Worm (Caenorhabditis elegans) whole organism, L1 larva: ENCODE results near the gene nspg-12.

ENCODE experiments used
- C04F5.9 ChIP-seq: sonication (generic microtip); optimal IDR thresholded peaks from 2 replicates; lab custom pipeline; 2016; ENCODE audit warnings: missing genetic modification characterization, missing compliant biosample characterization
- Y116A8C.19 ChIP-seq: sonication (generic microtip); optimal IDR thresholded peaks from 2 replicates; lab custom pipeline; 2016; ENCODE audit warnings: missing compliant biosample characterization, missing genetic modification characterization, borderline replicate concordance
- aha-1 ChIP-seq: fragments of 150-350 bp; optimal IDR thresholded peaks from 2 replicates; lab custom pipeline; 2014; ENCODE audit warnings: missing biosample characterization, missing genetic modification characterization
- aly-2 ChIP-seq: fragments of 150-350 bp; optimal IDR thresholded peaks from 2 replicates; lab custom pipeline; 2014; ENCODE audit warnings: missing biosample characterization, missing genetic modification characterization
- blmp-1 ChIP-seq: fragments of 150-350 bp; optimal IDR thresholded peaks from 2 replicates; lab custom pipeline; 2014; ENCODE audit warnings: missing biosample characterization, missing genetic modification characterization
- ceh-63 ChIP-seq: fragments of 200-800 bp; sonication (Bioruptor generic); optimal IDR thresholded peaks from 2 replicates; lab custom pipeline; 2018; ENCODE audit warnings: mild to moderate bottlenecking, missing genetic modification characterization, missing compliant biosample characterization
- ceh-8 ChIP-seq: fragments of 200-800 bp; sonication (Bioruptor generic); optimal IDR thresholded peaks from 2 replicates; lab custom pipeline; 2018; ENCODE audit warnings: mild to moderate bottlenecking, missing genetic modification characterization, moderate library complexity, missing compliant biosample characterization
- ceh-82 ChIP-seq, 3 experiments: fragments of 150-350 bp in 1 of 3; sonication (generic microtip) in 2 of 3; optimal IDR thresholded peaks; 2 replicates each; lab custom pipeline; 2014 to 2017; ENCODE audit warnings: missing biosample characterization in 3 of 3, missing genetic modification characterization in 3 of 3
- ceh-88 ChIP-seq: fragments of 200-800 bp; sonication (Bioruptor generic); IDR thresholded peaks from 2 replicates; pipeline ENCODE4 v1.3.6; 2022; ENCODE audit warnings: missing genetic modification characterization, missing compliant biosample characterization
- ceh-90 ChIP-seq: sonication (generic microtip); optimal IDR thresholded peaks from 2 replicates; lab custom pipeline; 2016; ENCODE audit warnings: missing genetic modification characterization, missing compliant biosample characterization
- dpl-1 ChIP-seq, 3 experiments: fragments of 150-350 bp in 2 of 3; sonication (generic microtip) in 1 of 3; optimal IDR thresholded peaks; 2 replicates each; lab custom pipeline; 2014 to 2017; ENCODE audit warnings: missing biosample characterization in 3 of 3, missing genetic modification characterization in 3 of 3, missing genetic modification reagents in 3 of 3
- dsc-1 ChIP-seq: sonication (generic microtip); optimal IDR thresholded peaks from 2 replicates; lab custom pipeline; 2016; ENCODE audit warnings: mild to moderate bottlenecking, missing genetic modification characterization, missing compliant biosample characterization
- efl-1 ChIP-seq, 4 experiments: fragments of 150-350 bp; optimal IDR thresholded peaks in 3 of 4; peaks in 1 of 4; 1 replicate in 1 of 4; 2 replicates in 3 of 4; lab custom pipeline; 2014; ENCODE audit warnings: missing biosample characterization in 2 of 4, missing genetic modification characterization in 2 of 4, missing genetic modification reagents in 2 of 4
- elt-2 ChIP-seq: sonication (generic microtip); optimal IDR thresholded peaks from 2 replicates; lab custom pipeline; 2016; ENCODE audit warnings: missing genetic modification characterization, mild to moderate bottlenecking, inconsistent platforms, missing compliant biosample characterization, missing genetic modification reagents
- fkh-4 ChIP-seq: sonication (generic microtip); optimal IDR thresholded peaks from 2 replicates; lab custom pipeline; 2016; ENCODE audit warnings: missing compliant biosample characterization, missing genetic modification characterization, borderline replicate concordance
- grh-1 ChIP-seq: fragments of 200-800 bp; sonication (Bioruptor generic); IDR thresholded peaks from 2 replicates; pipeline ENCODE4 v1.3.6; 2022; ENCODE audit warnings: missing genetic modification reagents, missing genetic modification characterization, missing compliant biosample characterization
- hlh-4 ChIP-seq: sonication (generic microtip); optimal IDR thresholded peaks from 2 replicates; lab custom pipeline; 2016; ENCODE audit warnings: mild to moderate bottlenecking, missing genetic modification characterization, missing compliant biosample characterization
- isw-1 ChIP-seq: fragments of 200-800 bp; sonication (Bioruptor generic); IDR thresholded peaks from 2 replicates; pipeline ENCODE4 v1.3.6; 2022; ENCODE audit warnings: missing genetic modification characterization, missing compliant biosample characterization
- jun-1 ChIP-seq: fragments of 150-350 bp; optimal IDR thresholded peaks from 2 replicates; lab custom pipeline; 2014; ENCODE audit warnings: missing biosample characterization, missing genetic modification reagents, missing genetic modification characterization
- lin-15B ChIP-seq: fragments of 150-350 bp; sonication (generic microtip); optimal IDR thresholded peaks from 3 replicates; lab custom pipeline; 2014; ENCODE audit warnings: missing biosample characterization, missing genetic modification characterization
- lin-35 ChIP-seq, 2 experiments: fragments of 150-350 bp; optimal IDR thresholded peaks; 2 replicates each; lab custom pipeline; 2014; ENCODE audit warnings: missing biosample characterization in 2 of 2, missing genetic modification characterization in 2 of 2, missing genetic modification reagents in 2 of 2
- lin-39 ChIP-seq: fragments of 150-350 bp; optimal IDR thresholded peaks from 2 replicates; lab custom pipeline; 2014; ENCODE audit warnings: missing biosample characterization, missing genetic modification reagents, missing genetic modification characterization
- lir-3 ChIP-seq: sonication (generic microtip); optimal IDR thresholded peaks from 2 replicates; lab custom pipeline; 2016; ENCODE audit warnings: mild to moderate bottlenecking, missing genetic modification characterization, moderate library complexity, missing compliant biosample characterization; ENCODE audit not compliant: poor library complexity
- lsy-2 ChIP-seq, 2 experiments: fragments of 150-350 bp; optimal IDR thresholded peaks; 2 replicates each; lab custom pipeline; 2014; ENCODE audit warnings: missing biosample characterization in 2 of 2, missing genetic modification characterization in 2 of 2
- mab-9 ChIP-seq: fragments of 200-800 bp; sonication (Bioruptor generic); IDR thresholded peaks from 2 replicates; pipeline ENCODE4 v1.3.6; 2022; ENCODE audit warnings: missing genetic modification reagents, missing genetic modification characterization, missing compliant biosample characterization
- mdl-1 ChIP-seq, 2 experiments: fragments of 150-350 bp; optimal IDR thresholded peaks; 2 replicates each; lab custom pipeline; 2014 to 2017; ENCODE audit warnings: missing biosample characterization in 2 of 2, missing genetic modification characterization in 2 of 2, inconsistent platforms in 1 of 2
- mep-1 ChIP-seq: fragments of 150-350 bp; optimal IDR thresholded peaks from 2 replicates; lab custom pipeline; 2014; ENCODE audit warnings: missing biosample characterization, missing genetic modification characterization
- nhr-11 ChIP-seq: fragments of 150-350 bp; optimal IDR thresholded peaks from 2 replicates; lab custom pipeline; 2014; ENCODE audit warnings: missing biosample characterization, missing genetic modification characterization
- nhr-19 ChIP-seq: fragments of 200-800 bp; sonication (Bioruptor generic); conservative IDR thresholded peaks from 2 replicates; pipeline ENCODE4 v1.3.6; 2022; ENCODE audit warnings: missing genetic modification characterization, missing compliant biosample characterization
- nhr-20 ChIP-seq: sonication (generic microtip); optimal IDR thresholded peaks from 2 replicates; lab custom pipeline; 2016; ENCODE audit warnings: mild to moderate bottlenecking, missing genetic modification characterization, missing compliant biosample characterization
- nhr-28 ChIP-seq: fragments of 150-350 bp; optimal IDR thresholded peaks from 2 replicates; lab custom pipeline; 2014; ENCODE audit warnings: missing biosample characterization, missing genetic modification characterization
- nhr-47 ChIP-seq: sonication (generic microtip); optimal IDR thresholded peaks from 2 replicates; lab custom pipeline; 2016; ENCODE audit warnings: mild to moderate bottlenecking, missing genetic modification characterization, moderate library complexity, missing compliant biosample characterization
- nhr-71 ChIP-seq: sonication (generic microtip); optimal IDR thresholded peaks from 2 replicates; lab custom pipeline; 2016; ENCODE audit warnings: mild to moderate bottlenecking, missing genetic modification characterization, moderate library complexity, missing compliant biosample characterization
- nhr-76 ChIP-seq: sonication (generic microtip); optimal IDR thresholded peaks from 2 replicates; lab custom pipeline; 2017; ENCODE audit warnings: missing biosample characterization, missing genetic modification characterization
- nhr-84 ChIP-seq: sonication (generic microtip); optimal IDR thresholded peaks from 2 replicates; lab custom pipeline; 2017; ENCODE audit warnings: missing biosample characterization, missing genetic modification characterization
- nhr-85 ChIP-seq: sonication (generic microtip); peaks from one replicate; lab custom pipeline; 2016; ENCODE audit warnings: missing genetic modification characterization, inconsistent platforms, missing compliant biosample characterization
- snpc-4 ChIP-seq: fragments of 150-350 bp; optimal IDR thresholded peaks from 2 replicates; lab custom pipeline; 2014; ENCODE audit warnings: missing biosample characterization, missing genetic modification characterization
- sox-4 ChIP-seq: sonication (generic microtip); optimal IDR thresholded peaks from 2 replicates; lab custom pipeline; 2016; ENCODE audit warnings: missing genetic modification characterization, missing compliant biosample characterization
- sptf-1 ChIP-seq: fragments of 150-350 bp; optimal IDR thresholded peaks from 2 replicates; lab custom pipeline; 2014; ENCODE audit warnings: missing biosample characterization, missing genetic modification characterization
- tbx-2 ChIP-seq: sonication (generic microtip); optimal IDR thresholded peaks from 2 replicates; lab custom pipeline; 2016; ENCODE audit warnings: missing genetic modification characterization, missing compliant biosample characterization
- unc-86 ChIP-seq: sonication (generic microtip); optimal IDR thresholded peaks from 2 replicates; lab custom pipeline; 2016; ENCODE audit warnings: missing genetic modification characterization, missing compliant biosample characterization
- unc-98 ChIP-seq: fragments of 200-800 bp; sonication (Bioruptor generic); IDR thresholded peaks from 2 replicates; pipeline ENCODE4 v1.3.6; 2022; ENCODE audit warnings: missing genetic modification characterization, missing compliant biosample characterization
- vab-15 ChIP-seq: sonication (generic microtip); optimal IDR thresholded peaks from 2 replicates; lab custom pipeline; 2017; ENCODE audit warnings: missing genotype, mild to moderate bottlenecking, missing genetic modification characterization, missing compliant biosample characterization
- xbp-1 ChIP-seq: sonication (generic microtip); optimal IDR thresholded peaks from 2 replicates; lab custom pipeline; 2016; ENCODE audit warnings: missing genetic modification characterization, missing compliant biosample characterization
- zag-1 ChIP-seq: fragments of 150-350 bp; optimal IDR thresholded peaks from 2 replicates; lab custom pipeline; 2014; ENCODE audit warnings: missing biosample characterization, missing genetic modification characterization
- zip-4 ChIP-seq: fragments of 200-800 bp; sonication (Bioruptor generic); optimal IDR thresholded peaks from 2 replicates; lab custom pipeline; 2018; ENCODE audit warnings: mild to moderate bottlenecking, missing genetic modification characterization, moderate library complexity, missing compliant biosample characterization
- ztf-4 ChIP-seq: fragments of 150-350 bp; optimal IDR thresholded peaks from 2 replicates; lab custom pipeline; 2014; ENCODE audit warnings: missing biosample characterization, missing genetic modification characterization

nspg-12 gene

DNA sequence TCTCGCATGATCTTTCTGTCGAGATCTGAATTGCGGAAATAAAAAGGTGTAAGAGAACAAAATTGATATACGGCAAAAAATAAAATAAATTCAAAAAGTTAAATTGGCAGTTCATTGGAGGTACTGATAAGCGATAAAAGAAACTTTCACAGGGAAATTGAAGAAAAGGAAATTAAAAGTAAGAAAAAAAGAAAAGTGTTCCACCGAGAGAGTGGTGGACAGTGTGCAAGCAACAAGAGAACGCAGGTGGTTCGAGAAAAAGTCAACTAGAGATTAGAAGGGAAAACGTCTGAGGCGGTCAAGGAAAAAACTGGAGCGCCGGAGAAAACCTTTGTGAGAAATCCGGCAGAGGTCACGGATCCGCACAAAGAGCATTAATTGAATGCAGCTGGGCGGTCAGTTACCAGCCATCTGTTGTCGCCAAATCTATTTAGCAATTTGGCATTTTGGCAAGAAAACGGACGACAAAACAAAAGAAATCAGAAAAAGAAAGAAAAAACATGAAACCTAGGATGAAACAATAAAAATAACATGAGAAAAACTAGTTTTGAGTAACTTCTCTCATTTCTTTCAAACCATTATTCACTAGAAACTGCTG, 13.6 kb upstream of the nspg-12 start, which contains the start of gene mtm-5:
Gene mtm-5, minus strand, starts transcription at position 27 of the 598 bp plus-strand sequence.
- TF ChIP-seq dpl-1 (GFP tag; optimal IDR thresholded peaks at IDR 0.05; lab: Kevin White, UChicago) (no peak), dsc-1 (peak; percentile 90), lin-15B (no peak), unc-98 (GFP tag; lab: Robert Waterston, UW) (no peak), Y116A8C.19 (tag; lab: Kevin White, UChicago) (no peak), nhr-85 (tag; lab: Kevin White, UChicago) (no peak), nhr-71 (tag; lab: Kevin White, UChicago) (no peak), xbp-1 (tag; lab: Kevin White, UChicago) (no peak), ceh-82 (tag; optimal IDR thresholded peaks at IDR 0.05; lab: Kevin White, UChicago) (peak in 1 of 3 experiments; percentile 7), nhr-28 (no peak), nhr-11 (tag; lab: Kevin White, UChicago) (no peak), efl-1 (optimal IDR thresholded peaks at IDR 0.05; lab: Kevin White, UChicago) (no peak), efl-1 (GFP tag; optimal IDR thresholded peaks at IDR 0.05 in 1 of 2; lab: Kevin White, UChicago) (peak in 1 of 2 experiments; percentile 86), mep-1 (tag; lab: Kevin White, UChicago) (peak; percentile 26), aly-2 (no peak), ceh-63 (GFP tag; lab: Kevin White, UChicago) (no peak), lsy-2 (tag; optimal IDR thresholded peaks at IDR 0.05; lab: Kevin White, UChicago) (no peak), nhr-19 (no peak), blmp-1 (tag; lab: Kevin White, UChicago) (peak; percentile 83), aha-1 (no peak), snpc-4 (no peak), lin-35 (GFP tag; optimal IDR thresholded peaks at IDR 0.05; lab: Kevin White, UChicago) (no peak), nhr-20 (no peak), fkh-4 (tag; lab: Kevin White, UChicago) (peak; percentile 49), ceh-90 (no peak)

DNA sequence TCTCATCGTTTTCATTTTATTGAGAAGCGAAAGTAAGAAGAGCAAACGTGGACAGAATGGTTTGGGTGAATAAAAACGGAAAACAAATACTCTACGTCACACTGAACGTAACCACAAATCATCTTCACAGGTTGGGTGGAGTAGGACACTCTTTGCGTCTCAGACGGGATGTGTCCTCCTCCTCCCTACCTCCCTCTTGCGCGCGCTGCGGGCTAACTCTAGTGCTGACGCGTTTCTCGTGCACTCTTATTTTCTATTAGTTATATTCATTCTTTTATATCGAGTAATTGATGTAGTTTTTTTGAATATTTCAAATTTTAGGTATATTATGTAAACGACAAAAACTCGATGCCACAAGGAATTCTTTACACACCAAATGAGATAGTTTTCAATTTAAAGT, 13.1 kb upstream of the nspg-12 start, which contains the start of gene Y34B4A.7:
Gene Y34B4A.7, plus strand, starts transcription at position 297 of the 400 bp plus-strand sequence.
- TF ChIP-seq lir-3 (tag; lab: Kevin White, UChicago) = no peak
- TF ChIP-seq nhr-19 = peak; percentile 75
- TF ChIP-seq C04F5.9 = no peak
- no peak for TF ChIP-seq nhr-76
- TF ChIP-seq lin-39 (tag; lab: Kevin White, UChicago) = peak; percentile 13
- TF ChIP-seq mdl-1 (tag; optimal IDR thresholded peaks at IDR 0.05; lab: Kevin White, UChicago) = no peak
- no peak for TF ChIP-seq elt-2
- TF ChIP-seq nhr-47 (tag; lab: Kevin White, UChicago) = peak; percentile 81
- no peak for TF ChIP-seq zip-4 (GFP tag; lab: Kevin White, UChicago)
- TF ChIP-seq nhr-71 (tag; lab: Kevin White, UChicago) = peak; percentile 82
- TF ChIP-seq jun-1 (tag; lab: Kevin White, UChicago) = peak; percentile 5
- TF ChIP-seq grh-1 = peak; percentile 49
- TF ChIP-seq nhr-28 = no peak
- TF ChIP-seq dsc-1 = peak; percentile 11
- peak; percentile 24 for TF ChIP-seq ztf-4 (tag; lab: Kevin White, UChicago)
- peak; percentile 40 to 51 for TF ChIP-seq efl-1 (optimal IDR thresholded peaks at IDR 0.05; lab: Kevin White, UChicago)
- peak; percentile 45 to 95 for TF ChIP-seq efl-1 (GFP tag; optimal IDR thresholded peaks at IDR 0.05 in 1 of 2; lab: Kevin White, UChicago)
- TF ChIP-seq lin-35 (GFP tag; optimal IDR thresholded peaks at IDR 0.05; lab: Kevin White, UChicago) = peak; percentile 66 to 71
- peak; percentile 55 to 70 (median 68) for TF ChIP-seq ceh-82 (tag; optimal IDR thresholded peaks at IDR 0.05; lab: Kevin White, UChicago)
- TF ChIP-seq lin-15B = no peak
- TF ChIP-seq sptf-1 (tag; lab: Kevin White, UChicago) = no peak
- no peak for TF ChIP-seq isw-1 (GFP tag; lab: Robert Waterston, UW)
- peak; percentile 82 for TF ChIP-seq nhr-20
- no peak for TF ChIP-seq ceh-90
- TF ChIP-seq mab-9 (GFP tag; lab: Robert Waterston, UW) = no peak
- peak; percentile 42 for TF ChIP-seq ceh-8 (GFP tag; lab: Kevin White, UChicago)
- no peak for TF ChIP-seq nhr-84 (tag; lab: Kevin White, UChicago)
- TF ChIP-seq unc-86 = peak; percentile 65
- TF ChIP-seq sox-4 (tag; lab: Kevin White, UChicago) = no peak
- no peak for TF ChIP-seq ceh-88 (GFP tag; lab: Robert Waterston, UW)
- peak; percentile 8 to 70 (median 55) for TF ChIP-seq dpl-1 (GFP tag; optimal IDR thresholded peaks at IDR 0.05; lab: Kevin White, UChicago)
- no peak for TF ChIP-seq fkh-4 (tag; lab: Kevin White, UChicago)
- TF ChIP-seq hlh-4 (tag; lab: Kevin White, UChicago) = no peak
- TF ChIP-seq lsy-2 (tag; optimal IDR thresholded peaks at IDR 0.05; lab: Kevin White, UChicago) = peak; percentile 75 to 80
- peak; percentile 86 for TF ChIP-seq xbp-1 (tag; lab: Kevin White, UChicago)
- no peak for TF ChIP-seq ceh-63 (GFP tag; lab: Kevin White, UChicago)
- TF ChIP-seq tbx-2 (tag; lab: Kevin White, UChicago) = peak; percentile 74
- no peak for TF ChIP-seq vab-15 (tag; lab: Kevin White, UChicago)
- no peak for TF ChIP-seq Y116A8C.19 (tag; lab: Kevin White, UChicago)
- TF ChIP-seq zag-1 (tag; lab: Kevin White, UChicago) = no peak
